Fruit fly (Drosophila melanogaster): ENCODE data around the gene CG5815.

CG5815 gene

dm6 chr3R:27133992-27134391 is 21.6 kb downstream of the CG5815 start:
- no peak for TF ChIP-seq CG8478 (optimal IDR thresholded peaks at IDR 0.05)
- TF ChIP-seq CTCF (optimal IDR thresholded peaks at IDR 0.05) = no peak

- TF ChIP-seq CTCF (optimal IDR thresholded peaks at IDR 0.05) (no peak), CG8478 (optimal IDR thresholded peaks at IDR 0.05) (no peak)
Observed at dm6 chr3R:27134728-27135361, 22.5 kb downstream of the CG5815 start.

dm6 chr3R:27135692-27136641 is 23.6 kb downstream of the CG5815 start:
- TF ChIP-seq CTCF (optimal IDR thresholded peaks at IDR 0.05) (no peak), CG8478 (optimal IDR thresholded peaks at IDR 0.05) (no peak)

dm6 chr3R:27137914-27138323 is 25.6 kb downstream of the CG5815 start:
- TF ChIP-seq CG8478 (optimal IDR thresholded peaks at IDR 0.05) (no peak), CTCF (optimal IDR thresholded peaks at IDR 0.05) (no peak)

dm6 chr3R:27138700-27139099 is 26.3 kb downstream of the CG5815 start:
- TF ChIP-seq CG8478 (optimal IDR thresholded peaks at IDR 0.05) (no peak), CTCF (optimal IDR thresholded peaks at IDR 0.05) (no peak)

- TF ChIP-seq CTCF (optimal IDR thresholded peaks at IDR 0.05) (no peak), CG8478 (optimal IDR thresholded peaks at IDR 0.05) (no peak)
Observed at dm6 chr3R:27139963-27140362, 27.6 kb downstream of the CG5815 start.

dm6 chr3R:27148812-27149769 is 36.7 kb downstream of the CG5815 start:
- TF ChIP-seq CG8478 (optimal IDR thresholded peaks at IDR 0.05) = no peak
- TF ChIP-seq CTCF (optimal IDR thresholded peaks at IDR 0.05) = no peak

dm6 chr3R:27149884-27150676 is 37.7 kb downstream of the CG5815 start:
- no peak for TF ChIP-seq CG8478 (optimal IDR thresholded peaks at IDR 0.05)
- TF ChIP-seq CTCF (optimal IDR thresholded peaks at IDR 0.05) = no peak

dm6 chr3R:27150685-27151515 is 38.5 kb downstream of the CG5815 start, which contains the start of gene CG6051:
Gene CG6051 (minus strand): TSS chr3R:27151069.
- TF ChIP-seq CTCF (optimal IDR thresholded peaks at IDR 0.05) = peak; percentile 26 to 44
- TF ChIP-seq CG8478 (optimal IDR thresholded peaks at IDR 0.05) = no peak

- TF ChIP-seq CG8478 (optimal IDR thresholded peaks at IDR 0.05) = no peak
- peak; percentile 79 to 80 for TF ChIP-seq CTCF (optimal IDR thresholded peaks at IDR 0.05)
Observed at dm6 chr3R:27151516-27151823, 39.1 kb downstream of the CG5815 start, which contains the start of gene Men-b. Gene Men-b (plus strand): TSS chr3R:27151662.

dm6 chr3R:27152129-27152968 is 40.0 kb downstream of the CG5815 start:
- TF ChIP-seq CTCF (optimal IDR thresholded peaks at IDR 0.05) (no peak), CG8478 (optimal IDR thresholded peaks at IDR 0.05) (no peak)

- no peak for TF ChIP-seq CTCF (optimal IDR thresholded peaks at IDR 0.05)
- TF ChIP-seq CG8478 (optimal IDR thresholded peaks at IDR 0.05) = no peak
Observed at dm6 chr3R:27153062-27153878, 40.9 kb downstream of the CG5815 start.

Data from S2 (cell line).